Worm (Caenorhabditis elegans): ENCODE results near the gene cdc-48.2.

DNA sequence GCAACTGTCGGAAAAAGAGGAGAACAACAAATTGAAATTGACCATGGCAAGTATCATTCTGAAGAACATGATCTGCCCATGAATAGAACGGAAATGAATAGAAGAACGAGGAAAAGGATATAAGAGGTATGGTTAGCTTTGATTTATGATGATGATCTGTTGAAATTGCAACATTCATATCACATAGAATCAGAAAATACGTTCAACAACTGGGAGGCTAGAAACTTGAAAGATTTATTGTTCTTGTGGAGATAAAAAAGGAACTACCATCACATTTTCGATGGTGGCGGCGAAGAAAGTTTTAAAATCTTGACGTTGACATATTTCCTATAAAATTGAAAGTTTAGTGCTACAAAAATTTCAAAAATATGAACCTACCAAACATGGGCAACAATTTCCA is 45.0 kb upstream of the cdc-48.2 start:
- TF ChIP-seq pha-4 (tag; optimal IDR thresholded peaks at IDR 0.05) (no peak), ztf-11 (tag; optimal IDR thresholded peaks at IDR 0.05) (no peak), mep-1 (tag; optimal IDR thresholded peaks at IDR 0.05) (no peak), unc-62 (GFP tag; optimal IDR thresholded peaks at IDR 0.05) (no peak), lin-13 (tag; optimal IDR thresholded peaks at IDR 0.05) (no peak), lsy-2 (tag; optimal IDR thresholded peaks at IDR 0.05) (no peak), hlh-1 (tag; optimal IDR thresholded peaks at IDR 0.05) (no peak), elt-1 (tag; optimal IDR thresholded peaks at IDR 0.05; ENCODE audit: borderline replicate concordance, insufficient read depth) (no peak), nhr-237 (tag; optimal IDR thresholded peaks at IDR 0.05) (no peak), elt-3 (tag; optimal IDR thresholded peaks at IDR 0.05) (no peak), unc-39 (tag; optimal IDR thresholded peaks at IDR 0.05) (no peak), sptf-1 (tag; optimal IDR thresholded peaks at IDR 0.05) (no peak), blmp-1 (tag; optimal IDR thresholded peaks at IDR 0.05) (no peak), nhr-76 (tag; optimal IDR thresholded peaks at IDR 0.05) (no peak)
